Worm (Caenorhabditis elegans) whole organism, late embryonic: ENCODE measurements around the gene F56C9.6.

Experiments
- C08G9.2 ChIP-seq: sonication (generic microtip); optimal IDR thresholded peaks from 2 replicates; lab custom pipeline; 2016; ENCODE audit warnings: mild to moderate bottlenecking, missing genetic modification characterization, moderate library complexity, missing compliant biosample characterization
- F13H6.1 ChIP-seq: sonication (generic microtip); optimal IDR thresholded peaks from 2 replicates; lab custom pipeline; 2016; ENCODE audit warnings: missing genetic modification characterization, missing compliant biosample characterization
- K02D7.2 ChIP-seq: sonication (generic microtip); optimal IDR thresholded peaks from 2 replicates; lab custom pipeline; 2017; ENCODE audit warnings: mild to moderate bottlenecking, missing genetic modification characterization, missing compliant biosample characterization
- K09A11.1 ChIP-seq: sonication (generic microtip); optimal IDR thresholded peaks from 2 replicates; lab custom pipeline; 2017; ENCODE audit warnings: antibody characterized with exemption, mild to moderate bottlenecking, missing genetic modification characterization, missing compliant biosample characterization; ENCODE audit not compliant: insufficient read depth
- T23F11.4 ChIP-seq: fragments of 200-800 bp; sonication (Bioruptor generic); optimal IDR thresholded peaks from 2 replicates; lab custom pipeline; 2018; ENCODE audit warnings: mild to moderate bottlenecking, missing genetic modification characterization, missing compliant biosample characterization
- ahr-1 ChIP-seq: sonication (generic microtip); optimal IDR thresholded peaks from 2 replicates; lab custom pipeline; 2016; ENCODE audit warnings: missing genetic modification characterization, missing compliant biosample characterization
- ama-1 ChIP-seq: fragments of 150-350 bp; optimal IDR thresholded peaks from 2 replicates; lab custom pipeline; 2014
- ceh-18 ChIP-seq: sonication (generic microtip); optimal IDR thresholded peaks from 2 replicates; lab custom pipeline; 2016; ENCODE audit warnings: missing genetic modification characterization, missing compliant biosample characterization
- ceh-2 ChIP-seq: sonication (generic microtip); optimal IDR thresholded peaks from 2 replicates; lab custom pipeline; 2016; ENCODE audit warnings: missing genotype, missing genetic modification characterization, missing compliant biosample characterization
- ceh-24 ChIP-seq: sonication (generic microtip); optimal IDR thresholded peaks from 2 replicates; lab custom pipeline; 2016; ENCODE audit warnings: mild to moderate bottlenecking, missing genetic modification characterization, missing compliant biosample characterization
- ceh-34 ChIP-seq: sonication (generic microtip); optimal IDR thresholded peaks from 2 replicates; lab custom pipeline; 2016; ENCODE audit warnings: mild to moderate bottlenecking, missing genetic modification characterization, missing compliant biosample characterization
- ceh-45 ChIP-seq: fragments of 200-800 bp; sonication (Bioruptor generic); IDR thresholded peaks from 2 replicates; pipeline ENCODE4 v1.3.6; 2022; ENCODE audit warnings: missing genetic modification reagents, missing genetic modification characterization, missing compliant biosample characterization
- ceh-48 ChIP-seq: sonication (generic microtip); optimal IDR thresholded peaks from 2 replicates; lab custom pipeline; 2016; ENCODE audit warnings: missing genetic modification characterization, inconsistent platforms, missing compliant biosample characterization
- che-1 ChIP-seq: sonication (generic microtip); optimal IDR thresholded peaks from 2 replicates; lab custom pipeline; 2016; ENCODE audit warnings: mild to moderate bottlenecking, missing genetic modification characterization, missing compliant biosample characterization
- dve-1 ChIP-seq: sonication (generic microtip); optimal IDR thresholded peaks from 2 replicates; lab custom pipeline; 2017; ENCODE audit warnings: antibody characterized with exemption, mild to moderate bottlenecking, missing genetic modification characterization, missing compliant biosample characterization
- elt-2 ChIP-seq: sonication (generic microtip); optimal IDR thresholded peaks from 2 replicates; lab custom pipeline; 2016; ENCODE audit warnings: missing genetic modification reagents, missing genetic modification characterization, missing compliant biosample characterization
- fax-1 ChIP-seq: sonication (generic microtip); optimal IDR thresholded peaks from 2 replicates; lab custom pipeline; 2016; ENCODE audit warnings: missing genotype, missing genetic modification characterization, missing compliant biosample characterization
- gmeb-2 ChIP-seq: sonication (generic microtip); optimal IDR thresholded peaks from 2 replicates; lab custom pipeline; 2016; ENCODE audit warnings: missing genetic modification characterization, inconsistent platforms, missing compliant biosample characterization
- hlh-15 ChIP-seq: sonication (generic microtip); optimal IDR thresholded peaks from 2 replicates; lab custom pipeline; 2016; ENCODE audit warnings: missing genetic modification characterization, missing compliant biosample characterization
- hlh-30 ChIP-seq: sonication (generic microtip); optimal IDR thresholded peaks from 2 replicates; lab custom pipeline; 2017; ENCODE audit warnings: antibody characterized with exemption, missing genetic modification characterization, missing compliant biosample characterization; ENCODE audit not compliant: insufficient read depth
- hlh-6 ChIP-seq: sonication (generic microtip); optimal IDR thresholded peaks from 2 replicates; lab custom pipeline; 2016; ENCODE audit warnings: missing genotype, missing genetic modification characterization, missing compliant biosample characterization
- hlh-8 ChIP-seq: sonication (generic microtip); optimal IDR thresholded peaks from 2 replicates; lab custom pipeline; 2016; ENCODE audit warnings: missing genotype, missing genetic modification characterization, missing compliant biosample characterization
- nfya-1 ChIP-seq: sonication (generic microtip); optimal IDR thresholded peaks from 2 replicates; lab custom pipeline; 2017; ENCODE audit warnings: missing genetic modification characterization, mild to moderate bottlenecking, missing compliant biosample characterization, antibody characterized with exemption, moderate library complexity
- npax-4 ChIP-seq: sonication (generic microtip); optimal IDR thresholded peaks from 2 replicates; lab custom pipeline; 2016; ENCODE audit warnings: missing genetic modification characterization, missing compliant biosample characterization
- pag-3 ChIP-seq: sonication (generic microtip); optimal IDR thresholded peaks from 2 replicates; lab custom pipeline; 2016; ENCODE audit warnings: missing compliant biosample characterization, missing genetic modification characterization, borderline replicate concordance
- rnt-1 ChIP-seq: sonication (generic microtip); optimal IDR thresholded peaks from 2 replicates; lab custom pipeline; 2016; ENCODE audit warnings: missing genetic modification characterization, missing compliant biosample characterization
- sdc-2 ChIP-seq: sonication (generic microtip); optimal IDR thresholded peaks from 2 replicates; lab custom pipeline; 2016; ENCODE audit warnings: missing genotype, missing genetic modification characterization, missing compliant biosample characterization
- sox-2 ChIP-seq: fragments of 200-800 bp; sonication (Bioruptor generic); IDR thresholded peaks from 2 replicates; pipeline ENCODE4 v1.3.6; 2022; ENCODE audit warnings: missing genetic modification reagents, missing genetic modification characterization, missing compliant biosample characterization
- sox-4 ChIP-seq: sonication (generic microtip); optimal IDR thresholded peaks from 2 replicates; lab custom pipeline; 2017; ENCODE audit warnings: mild to moderate bottlenecking, missing genetic modification characterization, inconsistent platforms, missing compliant biosample characterization
- tbx-2 ChIP-seq: sonication (generic microtip); optimal IDR thresholded peaks from 2 replicates; lab custom pipeline; 2016; ENCODE audit warnings: missing genetic modification characterization, missing compliant biosample characterization
- tbx-7 ChIP-seq: sonication (generic microtip); optimal IDR thresholded peaks from 2 replicates; lab custom pipeline; 2016; ENCODE audit warnings: missing genotype, missing genetic modification characterization, missing compliant biosample characterization
- ttx-3 ChIP-seq: sonication (generic microtip); optimal IDR thresholded peaks from 2 replicates; lab custom pipeline; 2016; ENCODE audit warnings: missing genetic modification reagents, missing genetic modification characterization, missing compliant biosample characterization
- unc-42 ChIP-seq: sonication (generic microtip); optimal IDR thresholded peaks from 2 replicates; lab custom pipeline; 2016; ENCODE audit warnings: missing genotype, missing genetic modification characterization, missing compliant biosample characterization
- unc-55 ChIP-seq: sonication (generic microtip); optimal IDR thresholded peaks from 2 replicates; lab custom pipeline; 2017; ENCODE audit warnings: missing biosample characterization, missing genetic modification reagents, missing genetic modification characterization
- unc-86 ChIP-seq: sonication (generic microtip); optimal IDR thresholded peaks from 2 replicates; lab custom pipeline; 2016; ENCODE audit warnings: missing genetic modification characterization, missing compliant biosample characterization
- ztf-16 ChIP-seq: sonication (generic microtip); optimal IDR thresholded peaks from 2 replicates; lab custom pipeline; 2017; ENCODE audit warnings: missing genetic modification characterization, missing compliant biosample characterization

The F56C9.6 gene

DNA sequence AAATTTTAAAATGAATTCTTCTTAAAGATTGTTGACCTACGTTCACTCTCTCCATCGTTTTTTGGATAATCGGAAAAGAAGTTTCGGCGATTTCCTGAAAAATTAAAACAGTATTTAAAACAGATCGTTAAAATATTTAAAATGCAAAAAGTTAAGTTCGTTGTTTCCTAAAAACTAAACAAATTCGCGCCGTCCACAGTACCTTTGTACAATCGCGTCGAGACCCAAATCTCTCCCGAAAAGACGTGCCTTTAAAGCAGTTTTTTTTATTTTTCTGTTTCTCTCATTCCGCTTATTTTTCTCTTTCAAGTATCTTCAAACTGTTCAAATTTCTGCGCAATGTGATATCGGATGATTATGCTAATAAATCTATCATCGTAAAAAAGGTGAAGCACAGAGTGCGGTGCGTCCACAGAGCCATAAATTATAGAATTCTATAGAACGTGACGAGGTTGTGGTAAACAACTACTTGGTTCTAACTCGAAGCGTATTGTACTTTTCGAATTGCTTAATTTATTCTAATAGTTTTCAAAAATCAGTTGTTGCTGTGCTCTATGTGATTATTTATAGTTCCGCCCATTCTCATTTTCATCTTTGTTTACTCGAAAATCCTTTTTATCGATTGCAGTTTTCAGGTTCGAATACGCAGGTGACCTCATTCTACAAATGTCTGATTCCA is at the start of gene F56C9.6, which contains the start of gene F56C9.3:
F56C9.6 (minus strand) TSS at position 112 of the 679 bp plus-strand sequence.
F56C9.3 (plus strand) TSS at position 629 of the 679 bp plus-strand sequence.
- TF ChIP-seq F13H6.1 (no peak), tbx-2 (tag; lab: Kevin White, UChicago) (no peak), hlh-8 (tag; lab: Kevin White, UChicago) (no peak), unc-55 (GFP tag; lab: Kevin White, UChicago) (no peak), T23F11.4 (no peak), fax-1 (tag; lab: Kevin White, UChicago) (no peak), gmeb-2 (tag; lab: Kevin White, UChicago) (no peak), ama-1 (no peak), elt-2 (tag; lab: Kevin White, UChicago) (no peak), K02D7.2 (tag; lab: Kevin White, UChicago) (no peak), rnt-1 (tag; lab: Kevin White, UChicago) (no peak), ceh-34 (no peak), sox-2 (GFP tag; lab: Robert Waterston, UW) (no peak), npax-4 (tag; lab: Kevin White, UChicago) (no peak)

DNA sequence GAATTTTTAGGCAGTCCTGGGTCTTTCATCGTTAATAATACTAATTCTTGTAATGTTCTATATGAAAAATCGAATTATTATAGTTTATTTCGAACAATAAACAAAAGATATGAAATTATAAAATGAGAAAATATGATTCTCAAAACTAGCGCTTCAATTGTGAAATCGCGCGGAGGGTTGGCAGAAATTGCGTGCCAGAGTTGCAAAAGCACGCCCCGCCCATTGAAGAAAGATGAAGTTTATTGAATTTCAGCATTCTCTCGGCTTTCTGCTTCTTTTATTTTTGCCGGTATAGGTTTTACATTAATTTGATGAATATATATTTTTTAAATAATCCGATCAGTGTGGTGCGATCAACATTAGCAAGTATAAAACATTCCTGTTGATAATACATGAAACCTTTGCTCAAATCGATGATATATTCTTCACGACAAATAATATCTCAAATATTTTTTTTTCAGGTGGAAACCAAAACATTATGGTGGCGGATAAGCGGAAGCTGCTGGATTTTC is 48.5 kb upstream of the F56C9.6 start, which contains the start of the genes eco-1 and hmgr-1:
eco-1 (minus strand) TSS at position 59 of the 512 bp plus-strand sequence.
hmgr-1 (plus strand) TSS at position 462 of the 512 bp plus-strand sequence.
- TF ChIP-seq ahr-1 (tag; lab: Kevin White, UChicago): no peak
- peak; percentile 55 for TF ChIP-seq unc-42 (tag; lab: Kevin White, UChicago)

ce11 chrIII:7358627-7359026 is 48.1 kb upstream of the F56C9.6 start:
- no peak for TF ChIP-seq dve-1 (tag; lab: Kevin White, UChicago)
- no peak for TF ChIP-seq ceh-2 (tag; lab: Kevin White, UChicago)
- no peak for TF ChIP-seq hlh-6 (tag; lab: Kevin White, UChicago)
- TF ChIP-seq sox-4 (tag; lab: Kevin White, UChicago): no peak
- TF ChIP-seq T23F11.4: no peak
- no peak for TF ChIP-seq ceh-48 (tag; lab: Kevin White, UChicago)
- TF ChIP-seq ahr-1 (tag; lab: Kevin White, UChicago): no peak
- TF ChIP-seq sdc-2 (tag; lab: Kevin White, UChicago): no peak
- TF ChIP-seq che-1: no peak
- TF ChIP-seq unc-86: no peak
- no peak for TF ChIP-seq ceh-18
- no peak for TF ChIP-seq tbx-7 (tag; lab: Kevin White, UChicago)
- TF ChIP-seq hlh-15: no peak

- no peak for TF ChIP-seq nfya-1
- TF ChIP-seq unc-55 (GFP tag; lab: Kevin White, UChicago): peak; percentile 30
- peak; percentile 62 for TF ChIP-seq hlh-30 (tag; lab: Kevin White, UChicago)
- TF ChIP-seq K09A11.1 (tag; lab: Kevin White, UChicago): no peak
- TF ChIP-seq unc-86: peak; percentile 78
- no peak for TF ChIP-seq ceh-2 (tag; lab: Kevin White, UChicago)
- peak; percentile 7 for TF ChIP-seq elt-2 (tag; lab: Kevin White, UChicago)
These were observed 46.8 kb upstream of the F56C9.6 start, which contains the start of gene F08F8.10 for ce11 chrIII:7357356-7357755. Gene F08F8.10, minus strand, starts transcription at chrIII:7357393.

DNA sequence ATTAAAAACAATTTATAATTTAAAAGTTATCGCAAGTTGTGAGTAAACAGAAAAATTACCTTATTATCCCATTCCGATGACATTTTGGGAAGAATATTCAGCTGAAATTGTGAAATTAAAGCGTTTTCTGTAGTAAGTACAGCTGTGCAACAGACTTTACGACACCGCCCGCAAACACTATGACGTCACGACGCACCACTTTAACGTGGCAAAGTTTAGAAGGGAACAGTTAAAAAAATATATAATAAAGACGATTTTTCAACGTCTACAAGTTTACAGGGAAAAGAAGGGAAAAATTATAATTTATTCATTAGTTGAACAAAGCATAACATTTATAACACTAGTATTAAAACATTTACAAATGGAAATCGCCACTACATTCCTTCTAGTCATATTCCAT is 43.3 kb upstream of the F56C9.6 start, which contains the start of gene F08F8.9:
F08F8.9 (minus strand) TSS at position 101 of the 400 bp plus-strand sequence.
- TF ChIP-seq C08G9.2 (no peak), elt-2 (tag; lab: Kevin White, UChicago) (no peak), ahr-1 (tag; lab: Kevin White, UChicago) (no peak), pag-3 (tag; lab: Kevin White, UChicago) (no peak), ceh-24 (tag; lab: Kevin White, UChicago) (no peak), ceh-45 (GFP tag; lab: Robert Waterston, UW) (no peak), unc-55 (GFP tag; lab: Kevin White, UChicago) (no peak), hlh-6 (tag; lab: Kevin White, UChicago) (no peak), ttx-3 (tag; lab: Kevin White, UChicago) (no peak), ceh-34 (no peak), ztf-16 (no peak)
